Fruit fly (Drosophila melanogaster): ENCODE results near the gene Boh2.

The Boh2 gene

dm6 chr2L:11178334-11178733 is 498 bp upstream of the Boh2 start:
- 0 out of 2 replicates have a peak, but pooled peaks have one; percentile 4 for TF ChIP-seq CG3847 (GFP tag; IDR thresholded peaks at IDR 0.05)
- no peak for TF ChIP-seq bbx (GFP tag; IDR thresholded peaks at IDR 0.05; ENCODE audit: partially characterized antibody)
- TF ChIP-seq nerfin-2 (GFP tag; IDR thresholded peaks at IDR 0.05; ENCODE audit: partially characterized antibody): 0 out of 2 replicates have a peak, but pooled peaks have one; percentile 14
- TF ChIP-seq Scr (GFP tag; IDR thresholded peaks at IDR 0.05; ENCODE audit: partially characterized antibody): no peak

DNA sequence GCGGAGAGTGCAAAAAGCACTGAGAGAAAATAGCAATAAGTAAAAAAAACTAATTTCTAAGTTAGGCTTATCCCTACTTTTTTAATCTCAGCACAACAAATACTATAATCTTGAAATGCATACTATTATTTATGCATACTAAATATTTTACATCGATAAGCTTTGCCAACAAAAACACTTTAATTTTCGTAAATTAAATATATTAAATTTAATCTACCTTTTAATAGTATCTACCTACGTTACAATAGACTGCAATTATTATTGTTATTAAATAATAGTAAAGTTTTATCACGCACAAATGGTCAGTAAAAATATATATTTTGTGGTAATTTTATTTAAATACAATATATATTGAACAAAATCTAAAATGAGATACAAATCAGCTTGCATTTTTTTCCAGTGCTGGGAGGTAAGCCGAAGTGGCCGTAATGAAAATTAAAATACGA is 3.3 kb downstream of the Boh2 start:
- no peak for TF ChIP-seq Dek (tag; optimal IDR thresholded peaks at IDR 0.05)
- TF ChIP-seq CG1832 (GFP tag; optimal IDR thresholded peaks at IDR 0.05): no peak
- no peak for TF ChIP-seq Nf-YB (GFP tag; optimal IDR thresholded peaks at IDR 0.05)
- no peak for TF ChIP-seq toy (GFP tag; IDR thresholded peaks at IDR 0.05)
- TF ChIP-seq ttk (GFP tag; IDR thresholded peaks at IDR 0.05): no peak
- TF ChIP-seq mirr (GFP tag; optimal IDR thresholded peaks at IDR 0.05): no peak
- TF ChIP-seq CG9609 (GFP tag; optimal IDR thresholded peaks at IDR 0.05): no peak
- TF ChIP-seq Doc3 (GFP tag; IDR thresholded peaks at IDR 0.05; ENCODE audit: partially characterized antibody): no peak
- no peak for TF ChIP-seq mld (GFP tag; IDR thresholded peaks at IDR 0.05; ENCODE audit: partially characterized antibody)
- no peak for TF ChIP-seq Hr39 (optimal IDR thresholded peaks at IDR 0.05)
- no peak for TF ChIP-seq Taf1 (GFP tag; IDR thresholded peaks at IDR 0.05)
- TF ChIP-seq rib (GFP tag; IDR thresholded peaks at IDR 0.05): no peak
- TF ChIP-seq inv (GFP tag; IDR thresholded peaks at IDR 0.05; ENCODE audit: partially characterized antibody): no peak
- TF ChIP-seq Oli (tag; optimal IDR thresholded peaks at IDR 0.05): peak; percentile 9
- TF ChIP-seq bigmax (GFP tag; optimal IDR thresholded peaks at IDR 0.05): no peak
- peak; percentile 23 for TF ChIP-seq dmrt11E (tag; optimal IDR thresholded peaks at IDR 0.05)
- TF ChIP-seq Tbp (GFP tag; optimal IDR thresholded peaks at IDR 0.05): no peak
- no peak for TF ChIP-seq CG3065 (GFP tag; optimal IDR thresholded peaks at IDR 0.05)
- TF ChIP-seq maf-S (GFP tag; optimal IDR thresholded peaks at IDR 0.05): no peak
- TF ChIP-seq Antp (GFP tag; optimal IDR thresholded peaks at IDR 0.05): no peak
- TF ChIP-seq CG3281 (GFP tag; optimal IDR thresholded peaks at IDR 0.05): no peak
- no peak for TF ChIP-seq ci (GFP tag; IDR thresholded peaks at IDR 0.05)
- TF ChIP-seq Bgb (GFP tag; IDR thresholded peaks at IDR 0.05; ENCODE audit: partially characterized antibody): no peak
- no peak for TF ChIP-seq lov (optimal IDR thresholded peaks at IDR 0.05)
- TF ChIP-seq lov (GFP tag; IDR thresholded peaks at IDR 0.05): no peak
- peak; percentile 50 for TF ChIP-seq nom (GFP tag; optimal IDR thresholded peaks at IDR 0.05)
- TF ChIP-seq caup (GFP tag; optimal IDR thresholded peaks at IDR 0.05; ENCODE audit: severe bottlenecking): no peak
- TF ChIP-seq vnd (GFP tag; IDR thresholded peaks at IDR 0.05; ENCODE audit: partially characterized antibody): no peak
- TF ChIP-seq CG17359 (tag; optimal IDR thresholded peaks at IDR 0.05): no peak
- TF ChIP-seq CG12391 (tag; optimal IDR thresholded peaks at IDR 0.05): no peak
- no peak for TF ChIP-seq Hey (tag; optimal IDR thresholded peaks at IDR 0.05)
- no peak for TF ChIP-seq Poxn (GFP tag; IDR thresholded peaks at IDR 0.05)
- TF ChIP-seq CG11504 (tag; optimal IDR thresholded peaks at IDR 0.05): peak; percentile 28
- no peak for TF ChIP-seq Dref (GFP tag; IDR thresholded peaks at IDR 0.05)
- no peak for TF ChIP-seq CG7271 (tag; optimal IDR thresholded peaks at IDR 0.05)
- no peak for TF ChIP-seq CG16815 (GFP tag; optimal IDR thresholded peaks at IDR 0.05)
- peak; percentile 18 for TF ChIP-seq lbe (GFP tag; optimal IDR thresholded peaks at IDR 0.05)
- TF ChIP-seq CG6272 (GFP tag; IDR thresholded peaks at IDR 0.05): no peak
- no peak for TF ChIP-seq nau (GFP tag; optimal IDR thresholded peaks at IDR 0.05)
- TF ChIP-seq CG10274 (GFP tag; optimal IDR thresholded peaks at IDR 0.05): no peak
- TF ChIP-seq crc (GFP tag; optimal IDR thresholded peaks at IDR 0.05): no peak
- TF ChIP-seq CG32772 (GFP tag; IDR thresholded peaks at IDR 0.05): no peak
- no peak for TF ChIP-seq ac (GFP tag; optimal IDR thresholded peaks at IDR 0.05)
- no peak for TF ChIP-seq sima (GFP tag; optimal IDR thresholded peaks at IDR 0.05)
- no peak for TF ChIP-seq D19B (GFP tag; optimal IDR thresholded peaks at IDR 0.05)

Data from whole organism, embryonic.